Fruit fly (Drosophila melanogaster): ENCODE results near the gene CG11437.

- no peak for TF ChIP-seq Crg-1 (GFP tag; optimal IDR thresholded peaks at IDR 0.05)
- TF ChIP-seq CG7101 (tag; optimal IDR thresholded peaks at IDR 0.05): no peak
- no peak for TF ChIP-seq ovo (GFP tag; optimal IDR thresholded peaks at IDR 0.05)
- TF ChIP-seq CG7045 (GFP tag; optimal IDR thresholded peaks at IDR 0.05): no peak
- no peak for TF ChIP-seq toe (GFP tag; optimal IDR thresholded peaks at IDR 0.05)
- no peak for TF ChIP-seq Mnt (GFP tag; optimal IDR thresholded peaks at IDR 0.05)
- TF ChIP-seq cic (GFP tag; optimal IDR thresholded peaks at IDR 0.05): peak; percentile 1
- no peak for TF ChIP-seq kay (GFP tag; ENCODE audit: borderline replicate concordance)
- TF ChIP-seq CG11617 (GFP tag; optimal IDR thresholded peaks at IDR 0.05): no peak
Observed at dm6 chr3L:22474081-22474845, 5.6 kb downstream of the CG11437 start, which contains the start of gene CG11425.

All from whole organism, adult.